Fruit fly (Drosophila melanogaster) whole organism, pupa: ENCODE measurements around the gene Hsp70Ba.

Source experiments
- CG10348 ChIP-seq: fragments of 200-800 bp; sonication (Bioruptor generic); IDR thresholded peaks from 2 replicates; pipeline ENCODE4 v1.3.6; 2022; ENCODE audit warnings: missing biosample characterization, missing genetic modification characterization
- CG12605 ChIP-seq: fragments of 200-800 bp; sonication (Bioruptor generic); IDR thresholded peaks from 2 replicates; pipeline ENCODE4 v1.3.6; 2022; ENCODE audit warnings: missing biosample characterization, missing genetic modification characterization
- CG13204 ChIP-seq: fragments of 200-800 bp; sonication (Bioruptor generic); optimal IDR thresholded peaks from 2 replicates; lab custom pipeline; 2018; ENCODE audit warnings: missing biosample characterization, mild to moderate bottlenecking, missing genetic modification characterization, moderate library complexity
- CG14655 ChIP-seq: fragments of 200-800 bp; sonication (Bioruptor generic); optimal IDR thresholded peaks from 3 replicates; lab custom pipeline; 2017; ENCODE audit warnings: mild to moderate bottlenecking, missing biosample characterization, missing genetic modification reagents, missing genetic modification characterization
- CG15710 ChIP-seq: fragments of 200-800 bp; sonication (Bioruptor generic); optimal IDR thresholded peaks from 2 replicates; lab custom pipeline; 2018; ENCODE audit warnings: missing biosample characterization, mild to moderate bottlenecking, missing genetic modification characterization, moderate library complexity
- CG17806 ChIP-seq: fragments of 200-800 bp; sonication (Bioruptor generic); optimal IDR thresholded peaks from 2 replicates; lab custom pipeline; 2018; ENCODE audit warnings: missing biosample characterization, mild to moderate bottlenecking, missing genetic modification characterization, moderate library complexity
- CG32121 ChIP-seq: fragments of 200-800 bp; sonication (Bioruptor generic); IDR thresholded peaks from 2 replicates; pipeline ENCODE4 v1.3.6; 2022; ENCODE audit warnings: missing biosample characterization, missing genetic modification characterization
- CG34367 ChIP-seq: fragments of 200-800 bp; sonication (Bioruptor generic); optimal IDR thresholded peaks from 2 replicates; lab custom pipeline; 2018; ENCODE audit warnings: missing biosample characterization, mild to moderate bottlenecking, missing genetic modification characterization
- CG4496 ChIP-seq: fragments of 200-800 bp; sonication (Bioruptor generic); IDR thresholded peaks from 3 replicates; pipeline ENCODE4 v1.3.6; 2022; ENCODE audit warnings: missing biosample characterization, missing genetic modification characterization
- CG8159 ChIP-seq: fragments of 200-800 bp; sonication (Bioruptor generic); optimal IDR thresholded peaks from 3 replicates; lab custom pipeline; 2018; ENCODE audit warnings: missing biosample characterization, mild to moderate bottlenecking, missing genetic modification characterization, moderate library complexity
- CG8301 ChIP-seq: fragments of 200-800 bp; sonication (Bioruptor generic); optimal IDR thresholded peaks from 2 replicates; lab custom pipeline; 2018; ENCODE audit warnings: missing biosample characterization, mild to moderate bottlenecking, missing genetic modification characterization
- CG9948 ChIP-seq: fragments of 200-800 bp; sonication (Bioruptor generic); optimal IDR thresholded peaks from 2 replicates; lab custom pipeline; 2018; ENCODE audit warnings: missing biosample characterization, mild to moderate bottlenecking, missing genetic modification characterization, moderate library complexity
- D1 ChIP-seq: fragments of 200-800 bp; sonication (Bioruptor generic); optimal IDR thresholded peaks from 2 replicates; lab custom pipeline; 2018; ENCODE audit warnings: missing biosample characterization, mild to moderate bottlenecking, missing genetic modification characterization, moderate library complexity
- EcR ChIP-seq: fragments of 200-800 bp; sonication (Bioruptor generic); optimal IDR thresholded peaks from 3 replicates; lab custom pipeline; 2019; ENCODE audit warnings: missing biosample characterization, missing genetic modification characterization, mild to moderate bottlenecking, moderate library complexity, missing genetic modification reagents
- Ets98B ChIP-seq: fragments of 200-800 bp; sonication (Bioruptor generic); IDR thresholded peaks from 2 replicates; pipeline ENCODE4 v1.3.6; 2022; ENCODE audit warnings: missing biosample characterization, missing genetic modification characterization
- Pif1A ChIP-seq: fragments of 200-800 bp; sonication (Bioruptor generic); optimal IDR thresholded peaks from 3 replicates; lab custom pipeline; 2016; ENCODE audit warnings: missing biosample characterization, missing genetic modification characterization
- Pif1B ChIP-seq: fragments of 200-800 bp; sonication (Bioruptor generic); optimal IDR thresholded peaks from 3 replicates; lab custom pipeline; 2016; ENCODE audit warnings: missing biosample characterization, missing genetic modification characterization
- Snoo ChIP-seq: fragments of 200-800 bp; sonication (Bioruptor generic); optimal IDR thresholded peaks from 3 replicates; lab custom pipeline; 2017; ENCODE audit warnings: missing biosample characterization, mild to moderate bottlenecking, missing genetic modification characterization, inconsistent platforms
- fd96Ca ChIP-seq: fragments of 200-800 bp; sonication (Bioruptor generic); IDR thresholded peaks from 3 replicates; pipeline ENCODE4 v1.3.6; 2022; ENCODE audit warnings: missing biosample characterization, missing genetic modification characterization
- gl ChIP-seq: fragments of 200-800 bp; sonication (Bioruptor generic); optimal IDR thresholded peaks from 2 replicates; lab custom pipeline; 2018; ENCODE audit warnings: missing biosample characterization, mild to moderate bottlenecking, missing genetic modification characterization
- rn ChIP-seq: fragments of 200-800 bp; sonication (Bioruptor generic); IDR thresholded peaks from 2 replicates; pipeline ENCODE4 v1.3.6; 2022; ENCODE audit warnings: missing biosample characterization, missing genetic modification characterization

Gene Hsp70Ba

DNA sequence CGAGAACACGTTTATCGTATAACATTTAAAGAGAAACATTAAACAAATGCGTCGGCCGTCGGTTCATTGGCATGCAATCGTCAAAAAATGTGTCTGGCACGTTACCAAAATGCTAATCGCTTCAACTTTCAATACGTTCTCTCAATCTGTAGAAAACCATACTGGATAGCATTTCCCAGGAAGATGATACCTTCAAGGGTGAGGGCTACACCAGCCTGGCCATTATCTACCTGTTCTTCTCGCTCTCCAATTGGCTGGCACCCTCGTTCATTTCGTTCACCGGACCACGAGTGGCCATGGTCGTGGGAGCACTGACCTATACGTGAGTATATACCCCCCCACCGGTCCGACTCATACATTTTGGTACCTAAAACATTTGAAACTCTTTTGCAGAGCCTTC lies 13.1 kb downstream of the Hsp70Ba start:
- TF ChIP-seq Pif1B (GFP tag; lab: Kevin White, UChicago) (no peak), EcR (GFP tag; lab: Kevin White, UChicago) (peak; percentile 77), Snoo (tag; lab: Kevin White, UChicago) (no peak)

DNA sequence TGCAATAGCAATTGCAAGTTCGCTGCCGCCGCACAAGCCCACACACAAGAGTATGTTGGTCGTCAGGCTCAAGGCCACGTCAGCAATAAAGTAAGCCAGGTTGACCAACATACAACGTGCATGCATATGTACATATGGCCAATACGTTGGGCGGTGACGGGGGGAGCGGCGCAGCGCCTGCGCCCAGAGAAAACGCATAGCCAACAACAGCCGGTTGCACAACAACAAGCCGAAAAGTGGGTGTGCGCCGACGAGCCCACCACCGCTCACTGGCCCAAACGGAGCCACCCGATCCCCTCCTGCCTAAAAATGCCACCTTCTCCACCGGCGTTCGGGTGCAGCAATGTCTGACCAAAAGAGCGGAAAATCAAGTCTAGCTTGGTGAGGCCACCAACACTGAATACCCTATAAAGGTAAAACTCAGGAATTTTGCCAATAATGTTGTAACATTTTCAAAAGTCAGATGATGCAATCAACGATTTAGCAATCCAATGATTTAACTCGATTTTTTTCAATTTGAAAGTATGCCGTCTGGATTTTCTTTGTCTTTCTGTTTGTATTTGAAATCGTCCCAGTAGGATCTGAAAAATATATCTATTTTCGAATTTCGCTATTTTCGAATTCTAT lies 15.6 kb downstream of the Hsp70Ba start, which contains the start of gene CG5509:
TSS of gene CG5509 (plus strand) at position 577 of the 627 bp plus-strand sequence.
- TF ChIP-seq CG32121 (GFP tag; lab: Robert Waterston, UW) (no peak), D1 (tag; lab: Kevin White, UChicago) (no peak), CG14655 (no peak), Snoo (tag; lab: Kevin White, UChicago) (no peak), CG8159 (tag; lab: Kevin White, UChicago) (no peak), CG10348 (GFP tag; lab: Robert Waterston, UW) (0 out of 2 replicates have a peak, but pooled peaks have one; percentile 9), CG4496 (GFP tag; lab: Robert Waterston, UW) (0 out of 3 replicates have a peak, but pooled peaks have one; percentile 22), EcR (GFP tag; lab: Kevin White, UChicago) (peak; percentile 63), Ets98B (GFP tag; lab: Robert Waterston, UW) (peak; percentile 43), Pif1B (GFP tag; lab: Kevin White, UChicago) (no peak), CG13204 (GFP tag; lab: Kevin White, UChicago) (peak; percentile 92)

DNA sequence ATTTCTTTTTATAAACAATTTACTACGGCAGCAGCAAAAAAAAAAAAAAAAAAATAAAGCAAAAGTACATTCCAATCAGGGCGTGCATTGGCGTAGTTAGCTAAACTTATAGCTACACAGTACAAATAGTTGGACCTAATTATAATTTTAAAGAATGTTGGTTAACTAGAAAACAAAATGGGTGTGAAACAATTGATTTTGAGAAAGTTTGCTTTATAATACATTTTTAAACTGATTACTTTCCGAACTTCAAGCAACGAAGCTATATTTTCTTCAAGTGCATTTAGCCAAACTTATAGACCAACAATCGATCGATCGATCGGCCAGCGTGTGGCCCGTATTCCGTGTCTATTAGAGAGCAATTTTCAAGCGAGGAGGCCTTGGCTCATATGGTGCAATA lies 16.2 kb downstream of the Hsp70Ba start:
- TF ChIP-seq CG34367 (tag; lab: Kevin White, UChicago) (peak; percentile 15), CG32121 (GFP tag; lab: Robert Waterston, UW) (peak; percentile 22; the same call in 1 of the 2 replicates), D1 (tag; lab: Kevin White, UChicago) (no peak), Snoo (tag; lab: Kevin White, UChicago) (no peak), CG9948 (peak; percentile 22), EcR (GFP tag; lab: Kevin White, UChicago) (no peak), Ets98B (GFP tag; lab: Robert Waterston, UW) (peak; percentile 29), Pif1A (no peak), Pif1B (GFP tag; lab: Kevin White, UChicago) (no peak), CG15710 (tag; lab: Kevin White, UChicago) (peak; percentile 21), rn (GFP tag; lab: Robert Waterston, UW) (no peak), CG10348 (GFP tag; lab: Robert Waterston, UW) (0 out of 2 replicates have a peak, but pooled peaks have one; percentile 11), CG4496 (GFP tag; lab: Robert Waterston, UW) (0 out of 3 replicates have a peak, but pooled peaks have one; percentile 49), CG17806 (tag; lab: Kevin White, UChicago) (peak; percentile 27), CG13204 (GFP tag; lab: Kevin White, UChicago) (no peak), CG8159 (tag; lab: Kevin White, UChicago) (peak; percentile 32), CG12605 (GFP tag; lab: Robert Waterston, UW) (0 out of 2 replicates have a peak, but pooled peaks have one; percentile 35), CG14655 (no peak), gl (tag; lab: Kevin White, UChicago) (no peak), fd96Ca (no peak), CG8301 (tag; lab: Kevin White, UChicago) (peak; percentile 20)

DNA sequence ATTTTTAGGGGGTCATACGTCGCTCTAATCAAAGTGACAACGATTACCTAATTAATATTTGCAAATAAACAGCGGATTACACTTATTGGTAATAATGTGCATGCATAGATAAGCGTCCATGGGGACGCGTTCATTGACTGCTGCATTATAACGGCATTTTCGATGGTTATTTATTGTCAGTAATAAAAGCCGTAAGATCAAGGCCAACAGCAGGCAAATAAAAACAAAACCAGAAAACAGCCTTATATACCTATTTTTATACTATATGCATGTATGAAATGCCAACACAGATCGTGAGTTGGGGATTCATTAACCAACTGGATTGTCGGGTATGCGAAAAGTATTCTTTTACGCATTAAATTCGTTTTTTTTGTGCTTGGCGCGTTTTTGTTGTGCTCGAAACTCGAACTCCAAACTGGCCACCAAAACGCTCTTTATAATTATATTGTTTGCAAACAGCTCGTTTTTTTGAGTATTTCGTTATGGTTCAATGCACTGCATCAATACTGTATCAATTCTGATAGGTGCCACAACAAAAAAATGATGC lies 16.8 kb downstream of the Hsp70Ba start:
- TF ChIP-seq Snoo (tag; lab: Kevin White, UChicago), result no peak
- no peak for TF ChIP-seq CG10348 (GFP tag; lab: Robert Waterston, UW)
- TF ChIP-seq Pif1B (GFP tag; lab: Kevin White, UChicago), result no peak
- no peak for TF ChIP-seq CG15710 (tag; lab: Kevin White, UChicago)
- peak; percentile 91 for TF ChIP-seq EcR (GFP tag; lab: Kevin White, UChicago)
- TF ChIP-seq fd96Ca, result no peak
- TF ChIP-seq Ets98B (GFP tag; lab: Robert Waterston, UW), result no peak

DNA sequence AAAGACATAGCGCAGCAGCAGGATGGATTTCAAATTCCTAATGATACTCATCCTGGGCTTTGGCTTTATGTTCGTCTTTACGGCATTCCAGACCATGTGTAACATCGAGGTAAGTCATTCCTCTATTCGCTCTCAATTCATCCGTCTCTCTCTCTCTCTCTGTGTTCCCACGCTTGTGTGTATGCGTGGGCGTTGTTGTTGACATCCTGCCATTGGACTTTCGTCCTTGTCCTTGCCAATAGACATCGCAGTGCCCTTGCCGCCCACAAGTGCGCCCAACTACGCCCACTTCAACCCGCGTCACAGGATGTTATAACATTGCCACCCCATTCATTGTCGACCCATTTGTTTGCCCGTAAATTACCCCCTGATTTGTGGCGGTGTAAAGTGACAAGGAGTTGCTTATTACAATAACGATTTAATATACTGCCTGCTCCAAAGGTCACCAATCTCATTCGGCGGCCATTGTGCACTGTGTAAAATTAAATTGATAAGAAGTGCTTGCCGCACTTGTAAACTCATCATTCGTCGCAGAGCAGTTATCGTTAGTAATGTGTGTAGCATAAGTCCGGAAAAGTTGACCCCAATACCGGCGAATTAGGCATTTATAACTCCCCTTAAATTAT lies 17.8 kb downstream of the Hsp70Ba start:
- TF ChIP-seq CG32121 (GFP tag; lab: Robert Waterston, UW) (peak; percentile 43), fd96Ca (peak; percentile 24; the same call in 1 of the 3 replicates), CG9948 (peak; percentile 5), Pif1B (GFP tag; lab: Kevin White, UChicago) (no peak), EcR (GFP tag; lab: Kevin White, UChicago) (peak; percentile 34), CG8159 (tag; lab: Kevin White, UChicago) (peak; percentile 18), Pif1A (peak; percentile 5), Snoo (tag; lab: Kevin White, UChicago) (no peak), gl (tag; lab: Kevin White, UChicago) (peak; percentile 51), Ets98B (GFP tag; lab: Robert Waterston, UW) (no peak), CG8301 (tag; lab: Kevin White, UChicago) (no peak), CG13204 (GFP tag; lab: Kevin White, UChicago) (peak; percentile 52)
